Fruit fly (Drosophila melanogaster) whole organism, adult: ENCODE data around the gene Nlg4.
A peak's percentile ranks its signal among the peaks of the same experiment; 100 is the strongest.

ENCODE experiments used
- CG11617 ChIP-seq: fragments of 200-800 bp; sonication (Bioruptor generic); optimal IDR thresholded peaks from 2 replicates; lab custom pipeline; 2017; ENCODE audit warnings: mild to moderate bottlenecking, missing biosample characterization, missing genetic modification reagents, missing genetic modification characterization
- CG12768 ChIP-seq: fragments of 200-800 bp; sonication (Bioruptor generic); optimal IDR thresholded peaks from 2 replicates; lab custom pipeline; 2017; ENCODE audit warnings: missing biosample characterization, missing genetic modification characterization, mild to moderate bottlenecking, moderate library complexity, missing genetic modification reagents
- CG14711 ChIP-seq: fragments of 200-800 bp; sonication (Bioruptor generic); optimal IDR thresholded peaks from 2 replicates; lab custom pipeline; 2018; ENCODE audit warnings: missing biosample characterization, mild to moderate bottlenecking, missing genetic modification characterization, moderate library complexity
- CG1620 ChIP-seq: fragments of 200-800 bp; sonication (Bioruptor generic); optimal IDR thresholded peaks from 2 replicates; lab custom pipeline; 2016; ENCODE audit warnings: missing biosample characterization, missing genetic modification characterization
- CG33017 ChIP-seq: fragments of 200-800 bp; sonication (Bioruptor generic); optimal IDR thresholded peaks from 2 replicates; lab custom pipeline; 2018; ENCODE audit warnings: missing biosample characterization, mild to moderate bottlenecking, missing genetic modification characterization, moderate library complexity
- CG5204 ChIP-seq: fragments of 200-800 bp; sonication (Bioruptor generic); optimal IDR thresholded peaks from 2 replicates; lab custom pipeline; 2016; ENCODE audit warnings: missing biosample characterization, missing genetic modification characterization
- CG7045 ChIP-seq: fragments of 200-800 bp; sonication (Bioruptor generic); optimal IDR thresholded peaks from 2 replicates; lab custom pipeline; 2017; ENCODE audit warnings: missing biosample characterization, mild to moderate bottlenecking, missing genetic modification characterization
- CG7101 ChIP-seq: fragments of 200-800 bp; sonication (Bioruptor generic); optimal IDR thresholded peaks from 2 replicates; lab custom pipeline; 2018; ENCODE audit warnings: missing biosample characterization, mild to moderate bottlenecking, missing genetic modification characterization, moderate library complexity
- Clk ChIP-seq: fragments of 200-800 bp; sonication (Bioruptor generic); optimal IDR thresholded peaks from 2 replicates; lab custom pipeline; 2017; ENCODE audit warnings: missing biosample characterization, missing genetic modification characterization
- Crg-1 ChIP-seq: fragments of 200-800 bp; sonication (Bioruptor generic); optimal IDR thresholded peaks from 2 replicates; lab custom pipeline; 2016; ENCODE audit warnings: missing biosample characterization, missing genetic modification characterization
- Hr96 ChIP-seq: fragments of 200-800 bp; sonication (Bioruptor generic); optimal IDR thresholded peaks from 2 replicates; lab custom pipeline; 2016; ENCODE audit warnings: missing biosample characterization, missing genetic modification characterization
- Mnt ChIP-seq: fragments of 200-800 bp; sonication (Bioruptor generic); optimal IDR thresholded peaks from 2 replicates; lab custom pipeline; 2016; ENCODE audit warnings: missing biosample characterization, mild to moderate bottlenecking, missing genetic modification characterization
- bab1 ChIP-seq: fragments of 200-800 bp; sonication (Bioruptor generic); optimal IDR thresholded peaks from 3 replicates; lab custom pipeline; 2019; ENCODE audit warnings: missing biosample characterization, mild to moderate bottlenecking, missing genetic modification characterization, moderate library complexity
- cic ChIP-seq: fragments of 200-800 bp; sonication (Bioruptor generic); optimal IDR thresholded peaks from 2 replicates; lab custom pipeline; 2017; ENCODE audit warnings: missing biosample characterization, mild to moderate bottlenecking, missing genetic modification characterization, moderate library complexity
- cnc ChIP-seq, 2 experiments: fragments of >200 bp; optimal IDR thresholded peaks; 2 replicates each; lab custom pipeline; 2017
- kay ChIP-seq: fragments of 200-800 bp; sonication (Bioruptor generic); peaks from one replicate; lab custom pipeline; 2016; ENCODE audit warnings: missing biosample characterization, missing genetic modification characterization, borderline replicate concordance
- ovo ChIP-seq: fragments of 200-800 bp; sonication (Bioruptor generic); optimal IDR thresholded peaks from 2 replicates; lab custom pipeline; 2016; ENCODE audit warnings: missing biosample characterization, missing genetic modification characterization
- pad ChIP-seq: fragments of 200-800 bp; sonication (Bioruptor generic); optimal IDR thresholded peaks from 3 replicates; lab custom pipeline; 2017; ENCODE audit warnings: missing biosample characterization, missing genetic modification characterization, mild to moderate bottlenecking, moderate library complexity, missing genetic modification reagents
- tj ChIP-seq: fragments of 200-800 bp; sonication (Bioruptor generic); optimal IDR thresholded peaks from 3 replicates; lab custom pipeline; 2017; ENCODE audit warnings: missing biosample characterization, mild to moderate bottlenecking, missing genetic modification characterization, moderate library complexity
- toe ChIP-seq: fragments of 200-800 bp; sonication (Bioruptor generic); optimal IDR thresholded peaks from 2 replicates; lab custom pipeline; 2016; ENCODE audit warnings: missing biosample characterization, missing genetic modification characterization

Gene Nlg4

DNA sequence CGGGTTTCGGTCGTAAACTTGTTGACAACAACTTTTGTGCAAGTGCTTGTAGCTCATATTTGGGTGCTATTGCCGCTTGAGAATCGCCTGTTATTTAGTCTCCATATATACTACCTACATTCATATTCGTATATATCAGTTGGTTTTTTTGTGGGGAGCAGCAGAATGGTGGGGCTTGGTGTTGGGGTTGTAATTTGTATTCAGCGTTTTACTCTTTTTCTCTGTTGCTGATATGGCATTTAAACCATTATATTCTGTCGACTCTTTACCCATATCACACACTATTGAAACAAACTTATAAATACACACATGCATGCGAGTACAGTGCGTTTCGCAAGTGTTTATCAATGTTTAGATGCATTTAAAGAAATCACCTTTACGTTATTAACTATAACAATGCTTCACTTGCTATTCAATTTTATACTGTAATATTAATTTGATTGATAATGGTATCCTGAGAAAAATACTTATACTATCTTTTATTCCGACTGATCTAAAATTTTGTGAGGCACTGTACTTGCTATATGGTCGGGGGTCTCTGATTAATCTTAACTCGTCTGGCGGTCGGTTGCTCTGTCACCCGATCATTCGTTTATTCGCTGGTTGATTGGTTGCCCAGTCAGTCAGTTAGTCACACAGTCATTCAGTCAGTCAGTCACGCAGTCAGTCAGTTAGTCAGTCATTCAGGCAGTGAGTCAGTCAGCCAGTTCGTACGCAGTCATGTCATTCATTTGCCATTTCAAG lies 56.8 kb downstream of the Nlg4 start:
- no peak for TF ChIP-seq cnc (optimal IDR thresholded peaks at IDR 0.05; lab: Kevin White, UChicago)
- peak; percentile 95 for TF ChIP-seq CG11617 (GFP tag; lab: Kevin White, UChicago)
- peak; percentile 98 for TF ChIP-seq CG7101 (tag; lab: Kevin White, UChicago)
- peak; percentile 98 for TF ChIP-seq tj (GFP tag; lab: Kevin White, UChicago)
- peak; percentile 84 for TF ChIP-seq Crg-1 (GFP tag; lab: Kevin White, UChicago)
- TF ChIP-seq CG12768 (GFP tag; lab: Kevin White, UChicago), result peak; percentile 97
- peak; percentile 96 for TF ChIP-seq CG14711
- TF ChIP-seq Clk (GFP tag; lab: Kevin White, UChicago), result peak; percentile 93
- peak; percentile 100 for TF ChIP-seq cic
- TF ChIP-seq ovo (GFP tag; lab: Kevin White, UChicago), result no peak
- TF ChIP-seq CG33017, result peak; percentile 98
- peak; percentile 94 for TF ChIP-seq CG5204 (GFP tag; lab: Kevin White, UChicago)
- peak; percentile 86 for TF ChIP-seq Mnt (GFP tag; lab: Kevin White, UChicago)
- peak; percentile 95 for TF ChIP-seq CG7045
- peak; percentile 89 for TF ChIP-seq Hr96 (GFP tag; lab: Kevin White, UChicago)
- peak; percentile 89 for TF ChIP-seq pad (GFP tag; lab: Kevin White, UChicago)
- peak; percentile 85 for TF ChIP-seq toe (GFP tag; lab: Kevin White, UChicago)
- TF ChIP-seq CG1620, result peak; percentile 76
- TF ChIP-seq kay (GFP tag; lab: Kevin White, UChicago), result peak; percentile 97
- TF ChIP-seq bab1 (GFP tag; lab: Kevin White, UChicago), result peak; percentile 98

DNA sequence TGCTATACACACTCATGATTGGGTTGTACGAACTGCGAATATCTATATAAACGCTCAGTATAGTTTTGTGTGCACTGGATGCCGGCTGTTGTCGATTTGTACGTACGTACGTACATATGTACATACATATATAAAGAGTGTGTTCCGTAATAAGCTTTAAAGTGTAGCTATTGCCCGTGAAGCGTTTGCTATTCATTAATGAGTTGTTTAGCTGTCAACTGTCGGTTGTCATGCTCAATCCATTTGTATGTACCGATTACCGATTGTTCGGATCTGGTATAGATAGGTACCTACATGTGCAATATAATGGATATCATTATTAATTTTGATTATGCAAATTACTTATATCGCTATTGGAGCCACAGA lies 57.3 kb downstream of the Nlg4 start:
- peak; percentile 90 for TF ChIP-seq cic
- peak; percentile 94 for TF ChIP-seq kay (GFP tag; lab: Kevin White, UChicago)
- no peak for TF ChIP-seq Crg-1 (GFP tag; lab: Kevin White, UChicago)
- no peak for TF ChIP-seq bab1 (GFP tag; lab: Kevin White, UChicago)
- TF ChIP-seq pad (GFP tag; lab: Kevin White, UChicago), result no peak
- no peak for TF ChIP-seq toe (GFP tag; lab: Kevin White, UChicago)

DNA sequence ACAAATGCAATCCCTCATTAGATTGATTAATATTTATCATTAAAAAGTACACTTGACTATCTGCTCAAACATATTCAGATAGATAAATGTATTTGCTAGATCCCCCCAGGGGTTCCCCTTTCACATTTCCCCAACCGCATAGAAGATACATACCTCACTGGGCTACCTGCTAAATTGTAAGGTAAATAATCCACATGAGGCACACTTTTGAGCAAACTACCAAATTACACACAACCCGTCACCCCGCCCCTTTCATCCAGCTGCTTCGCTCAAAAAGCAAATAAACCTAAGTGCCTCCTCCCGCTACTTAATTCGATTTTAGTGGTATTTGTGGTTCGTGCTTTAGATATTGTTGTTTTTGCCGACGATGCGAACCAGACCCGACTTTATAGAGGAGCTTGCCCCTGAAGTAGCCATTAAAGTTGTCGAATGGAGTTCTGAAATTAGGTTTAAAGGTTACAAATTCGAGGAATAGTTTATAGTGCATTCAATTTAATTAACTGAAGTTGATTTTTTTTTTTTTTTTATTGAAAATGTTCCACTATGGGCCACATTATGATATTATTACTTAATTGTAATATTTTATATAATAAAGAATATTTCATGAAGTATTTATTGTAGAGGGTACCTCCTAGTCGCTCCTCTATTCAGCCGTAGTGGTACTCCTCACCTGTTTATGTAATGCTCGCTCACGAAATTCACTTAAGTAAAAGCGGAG lies 58.5 kb downstream of the Nlg4 start:
- no peak for TF ChIP-seq CG7045
- TF ChIP-seq Hr96 (GFP tag; lab: Kevin White, UChicago), result no peak
- TF ChIP-seq Mnt (GFP tag; lab: Kevin White, UChicago), result no peak

DNA sequence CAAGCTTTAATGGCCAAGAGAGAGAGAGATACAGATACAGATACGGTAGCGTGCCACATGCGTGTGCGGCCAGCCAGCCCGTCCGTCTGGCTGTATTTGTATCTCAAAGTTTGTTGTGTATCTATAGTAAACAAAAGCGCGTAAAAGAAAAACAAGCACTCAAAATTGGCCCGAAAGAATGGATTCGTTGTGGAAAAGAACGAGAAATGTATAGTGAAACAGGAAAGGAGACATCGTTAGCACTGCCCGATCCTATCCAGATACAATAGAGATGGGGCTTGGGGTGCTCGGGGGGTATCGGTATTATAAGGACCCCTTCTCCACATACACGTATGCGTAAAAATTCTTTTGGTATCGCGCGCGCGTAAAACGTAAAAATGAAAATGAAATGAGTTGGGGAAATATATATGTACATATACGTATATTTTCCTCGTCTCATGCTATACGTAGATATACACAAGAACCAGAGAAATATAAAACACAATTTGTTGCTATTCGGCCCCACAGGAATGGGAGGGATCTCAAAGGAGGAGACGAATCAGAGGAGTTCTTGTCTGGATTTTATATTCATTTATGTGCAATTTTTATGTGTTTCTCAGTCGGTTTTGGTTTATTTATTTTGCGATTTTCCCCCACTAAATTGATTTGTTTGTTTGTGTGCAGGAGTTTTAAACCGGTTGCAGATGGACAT lies 59.3 kb downstream of the Nlg4 start:
- no peak for TF ChIP-seq CG7045
- no peak for TF ChIP-seq CG33017
- TF ChIP-seq tj (GFP tag; lab: Kevin White, UChicago), result no peak
- no peak for TF ChIP-seq toe (GFP tag; lab: Kevin White, UChicago)
- TF ChIP-seq CG14711, result no peak
- no peak for TF ChIP-seq Crg-1 (GFP tag; lab: Kevin White, UChicago)
- TF ChIP-seq pad (GFP tag; lab: Kevin White, UChicago), result no peak
- TF ChIP-seq CG5204 (GFP tag; lab: Kevin White, UChicago), result no peak
- TF ChIP-seq CG11617 (GFP tag; lab: Kevin White, UChicago), result no peak
- no peak for TF ChIP-seq cic
- no peak for TF ChIP-seq Hr96 (GFP tag; lab: Kevin White, UChicago)
- TF ChIP-seq Mnt (GFP tag; lab: Kevin White, UChicago), result no peak
- no peak for TF ChIP-seq CG1620
- TF ChIP-seq ovo (GFP tag; lab: Kevin White, UChicago), result no peak
- TF ChIP-seq cnc (optimal IDR thresholded peaks at IDR 0.05; lab: Kevin White, UChicago), result no peak

DNA sequence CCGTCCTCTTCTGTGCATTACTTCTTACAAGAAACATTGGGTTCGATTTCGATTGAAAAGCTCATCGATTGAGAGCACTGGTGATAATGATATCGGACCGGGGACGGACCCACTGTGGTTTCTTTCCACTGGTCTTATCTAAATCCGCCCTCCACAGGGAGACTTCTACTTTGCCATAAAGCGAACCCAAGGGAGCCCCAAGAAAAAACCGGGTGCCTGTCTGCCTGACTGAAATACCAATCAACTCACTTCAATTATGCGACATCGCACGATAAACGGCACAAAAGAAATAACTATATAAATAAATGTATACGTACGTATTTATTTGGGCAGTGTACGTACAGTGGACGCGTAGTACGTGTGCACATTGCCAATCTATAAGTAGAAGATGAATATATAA lies 60.2 kb downstream of the Nlg4 start:
- TF ChIP-seq CG33017 (no peak), ovo (GFP tag; lab: Kevin White, UChicago) (no peak), CG5204 (GFP tag; lab: Kevin White, UChicago) (no peak), CG1620 (no peak), tj (GFP tag; lab: Kevin White, UChicago) (no peak), CG14711 (no peak), Crg-1 (GFP tag; lab: Kevin White, UChicago) (no peak), CG7101 (tag; lab: Kevin White, UChicago) (no peak), CG7045 (no peak), pad (GFP tag; lab: Kevin White, UChicago) (no peak), cic (peak; percentile 90), Clk (GFP tag; lab: Kevin White, UChicago) (no peak), CG11617 (GFP tag; lab: Kevin White, UChicago) (no peak), CG12768 (GFP tag; lab: Kevin White, UChicago) (no peak), bab1 (GFP tag; lab: Kevin White, UChicago) (no peak), Mnt (GFP tag; lab: Kevin White, UChicago) (no peak), kay (GFP tag; lab: Kevin White, UChicago) (peak; percentile 87)
